Fruit fly (Drosophila melanogaster) whole organism, embryonic: ENCODE measurements around the gene CG14232.

ENCODE experiments used
- Ada2b ChIP-seq: fragments of 200-800 bp; sonication (Bioruptor generic); IDR thresholded peaks from 2 replicates; pipeline ENCODE4 v1.3.6; 2022; ENCODE audit warnings: missing biosample characterization, missing genetic modification characterization
- CG10431 ChIP-seq: fragments of 200-800 bp; sonication (Bioruptor generic); optimal IDR thresholded peaks from 3 replicates; lab custom pipeline; 2018; ENCODE audit warnings: missing biosample characterization, mild to moderate bottlenecking, missing genetic modification characterization
- CG10654 ChIP-seq: fragments of 200-800 bp; sonication (Bioruptor generic); optimal IDR thresholded peaks from 2 replicates; lab custom pipeline; 2016; ENCODE audit warnings: missing biosample characterization, missing genetic modification characterization
- CG12391 ChIP-seq: fragments of 200-800 bp; sonication (Bioruptor generic); optimal IDR thresholded peaks from 3 replicates; lab custom pipeline; 2018; ENCODE audit warnings: missing biosample characterization, mild to moderate bottlenecking, missing genetic modification characterization, moderate library complexity
- CG12942 ChIP-seq: fragments of 200-800 bp; sonication (Bioruptor generic); optimal IDR thresholded peaks from 3 replicates; lab custom pipeline; 2016; ENCODE audit warnings: missing biosample characterization, missing genetic modification characterization
- CG1529 ChIP-seq: fragments of 200-800 bp; sonication (Bioruptor generic); optimal IDR thresholded peaks from 3 replicates; lab custom pipeline; 2018; ENCODE audit warnings: missing biosample characterization, missing genetic modification characterization
- CG15601 ChIP-seq: fragments of 200-800 bp; sonication (Bioruptor generic); optimal IDR thresholded peaks from 3 replicates; lab custom pipeline; 2019; ENCODE audit warnings: missing biosample characterization, mild to moderate bottlenecking, missing genetic modification characterization, moderate library complexity
- CG15696 ChIP-seq: fragments of 200-800 bp; sonication (Bioruptor generic); optimal IDR thresholded peaks from 2 replicates; lab custom pipeline; 2019; ENCODE audit warnings: missing biosample characterization, mild to moderate bottlenecking, missing genetic modification characterization, moderate library complexity
- CG17385 ChIP-seq: fragments of 200-800 bp; sonication (Bioruptor generic); optimal IDR thresholded peaks from 3 replicates; lab custom pipeline; 2018; ENCODE audit warnings: missing biosample characterization, mild to moderate bottlenecking, missing genetic modification characterization
- CG1832 ChIP-seq: fragments of 200-800 bp; sonication (Bioruptor generic); optimal IDR thresholded peaks from 2 replicates; lab custom pipeline; 2017; ENCODE audit warnings: missing biosample characterization, mild to moderate bottlenecking, missing genetic modification characterization, inconsistent platforms
- CG2202 ChIP-seq: fragments of 200-800 bp; sonication (Bioruptor generic); optimal IDR thresholded peaks from 2 replicates; lab custom pipeline; 2018; ENCODE audit warnings: missing biosample characterization, mild to moderate bottlenecking, missing genetic modification characterization
- CG32532 ChIP-seq: fragments of 200-800 bp; sonication (Bioruptor generic); IDR thresholded peaks from 2 replicates; pipeline ENCODE4 v1.3.6; 2022; ENCODE audit warnings: missing biosample characterization, missing genetic modification characterization
- CG3281 ChIP-seq: fragments of 200-800 bp; sonication (Bioruptor generic); optimal IDR thresholded peaks from 3 replicates; lab custom pipeline; 2017; ENCODE audit warnings: missing biosample characterization, mild to moderate bottlenecking, missing genetic modification characterization
- CG34422 ChIP-seq: fragments of 200-800 bp; sonication (Bioruptor generic); IDR thresholded peaks from 3 replicates; pipeline ENCODE4 v1.3.6; 2022; ENCODE audit warnings: missing biosample characterization, missing genetic modification characterization
- CG4360 ChIP-seq: fragments of 200-800 bp; sonication (Bioruptor generic); IDR thresholded peaks from 2 replicates; pipeline ENCODE4 v1.3.6; 2022; ENCODE audit warnings: missing biosample characterization, missing genetic modification characterization
- CG4854 ChIP-seq: fragments of 200-800 bp; sonication (Bioruptor generic); optimal IDR thresholded peaks from 2 replicates; lab custom pipeline; 2016; ENCODE audit warnings: missing biosample characterization, missing genetic modification characterization, inconsistent platforms
- CG7271 ChIP-seq: fragments of 200-800 bp; sonication (Bioruptor generic); optimal IDR thresholded peaks from 2 replicates; lab custom pipeline; 2018; ENCODE audit warnings: missing biosample characterization, mild to moderate bottlenecking, missing genetic modification characterization, moderate library complexity
- CG7786 ChIP-seq: fragments of 200-800 bp; sonication (Bioruptor generic); optimal IDR thresholded peaks from 2 replicates; lab custom pipeline; 2016; ENCODE audit warnings: missing biosample characterization, missing genetic modification characterization
- CG8478 ChIP-seq: fragments of >200 bp; optimal IDR thresholded peaks from 2 replicates; lab custom pipeline; 2018
- CG9817 ChIP-seq: fragments of 200-800 bp; sonication (Bioruptor generic); optimal IDR thresholded peaks from 2 replicates; lab custom pipeline; 2018; ENCODE audit warnings: missing biosample characterization, mild to moderate bottlenecking, missing genetic modification characterization, moderate library complexity
- CTCF ChIP-seq: fragments of 200-800 bp; sonication (Bioruptor generic); optimal IDR thresholded peaks from 2 replicates; lab custom pipeline; 2017; ENCODE audit warnings: missing biosample characterization, mild to moderate bottlenecking, missing genetic modification characterization, moderate library complexity
- Dp ChIP-seq: fragments of 200-800 bp; sonication (Bioruptor generic); optimal IDR thresholded peaks from 2 replicates; lab custom pipeline; 2018; ENCODE audit warnings: missing biosample characterization, mild to moderate bottlenecking, missing genetic modification characterization, moderate library complexity
- E2f1 ChIP-seq: fragments of 200-800 bp; sonication (Bioruptor generic); IDR thresholded peaks from 2 replicates; pipeline ENCODE4 v1.3.6; 2022; ENCODE audit warnings: missing biosample characterization, missing genetic modification characterization
- Eip74EF ChIP-seq, 2 experiments: fragments of 200-800 bp in 1 of 2; fragments of >200 bp in 1 of 2; sonication (Bioruptor generic) in 1 of 2; optimal IDR thresholded peaks; 2 replicates each; lab custom pipeline; 2017 to 2019; ENCODE audit warnings: missing biosample characterization in 2 of 2, missing genetic modification characterization in 2 of 2, mild to moderate bottlenecking in 1 of 2, moderate library complexity in 1 of 2
- Ets97D ChIP-seq: fragments of 200-800 bp; sonication (Bioruptor generic); optimal IDR thresholded peaks from 3 replicates; lab custom pipeline; 2016; ENCODE audit warnings: missing biosample characterization, missing genetic modification characterization
- Gug ChIP-seq: fragments of 200-800 bp; sonication (Bioruptor generic); IDR thresholded peaks from 4 replicates; pipeline ENCODE4 v1.3.6; 2022; ENCODE audit warnings: missing biosample characterization, missing genetic modification characterization
- HLH54F ChIP-seq: fragments of 200-800 bp; sonication (Bioruptor generic); optimal IDR thresholded peaks from 3 replicates; lab custom pipeline; 2016; ENCODE audit warnings: missing biosample characterization, missing genetic modification characterization
- Max ChIP-seq: fragments of 200-800 bp; sonication (Bioruptor generic); optimal IDR thresholded peaks from 2 replicates; lab custom pipeline; 2016; ENCODE audit warnings: missing biosample characterization, mild to moderate bottlenecking, missing genetic modification characterization
- Med ChIP-seq: fragments of 200-800 bp; sonication (Bioruptor generic); peaks from one replicate; lab custom pipeline; 2016; ENCODE audit warnings: missing biosample characterization, missing genetic modification characterization, mild to moderate bottlenecking, inconsistent platforms, moderate library complexity
- Mes4 ChIP-seq: fragments of 200-800 bp; sonication (Bioruptor generic); optimal IDR thresholded peaks from 2 replicates; lab custom pipeline; 2016; ENCODE audit warnings: missing biosample characterization, missing genetic modification characterization
- Mrtf ChIP-seq: fragments of 200-800 bp; sonication (Bioruptor generic); IDR thresholded peaks from 3 replicates; pipeline ENCODE4 v1.3.6; 2022; ENCODE audit warnings: missing biosample characterization, missing genetic modification characterization
- PHDP ChIP-seq: fragments of 200-800 bp; sonication (Bioruptor generic); optimal IDR thresholded peaks from 3 replicates; lab custom pipeline; 2018; ENCODE audit warnings: missing biosample characterization, mild to moderate bottlenecking, missing genetic modification characterization, moderate library complexity
- Spps ChIP-seq: fragments of 200-800 bp; sonication (Bioruptor generic); optimal IDR thresholded peaks from 2 replicates; lab custom pipeline; 2018; ENCODE audit warnings: missing biosample characterization, mild to moderate bottlenecking, missing genetic modification characterization
- Tbp ChIP-seq: fragments of >200 bp; optimal IDR thresholded peaks from 2 replicates; lab custom pipeline; 2018; ENCODE audit warnings: missing biosample characterization, missing genetic modification characterization
- abd-A ChIP-seq: fragments of 200-800 bp; sonication (Bioruptor generic); optimal IDR thresholded peaks from 3 replicates; lab custom pipeline; 2019; ENCODE audit warnings: missing biosample characterization, mild to moderate bottlenecking, missing genetic modification characterization, moderate library complexity
- bbx ChIP-seq: fragments of 200-800 bp; sonication (Bioruptor generic); IDR thresholded peaks from 2 replicates; pipeline ENCODE4 v1.3.6; 2022; ENCODE audit warnings: missing biosample characterization, missing genetic modification characterization; ENCODE audit not compliant: partially characterized antibody
- ci ChIP-seq: fragments of 200-800 bp; sonication (Bioruptor generic); IDR thresholded peaks from 3 replicates; pipeline ENCODE4 v1.3.6; 2022; ENCODE audit warnings: missing biosample characterization, missing genetic modification characterization
- corto ChIP-seq: fragments of 200-800 bp; sonication (Bioruptor generic); optimal IDR thresholded peaks from 2 replicates; lab custom pipeline; 2016; ENCODE audit warnings: missing biosample characterization, mild to moderate bottlenecking, missing genetic modification characterization, moderate library complexity
- da ChIP-seq: fragments of 200-800 bp; sonication (Bioruptor generic); optimal IDR thresholded peaks from 2 replicates; lab custom pipeline; 2016; ENCODE audit warnings: missing biosample characterization, missing genetic modification characterization
- ems ChIP-seq: fragments of 200-800 bp; sonication (Bioruptor generic); optimal IDR thresholded peaks from 3 replicates; lab custom pipeline; 2016; ENCODE audit warnings: missing biosample characterization, missing genetic modification characterization
- ewg ChIP-seq: fragments of 200-800 bp; sonication (Bioruptor generic); optimal IDR thresholded peaks from 3 replicates; lab custom pipeline; 2017; ENCODE audit warnings: mild to moderate bottlenecking, missing biosample characterization, missing genetic modification reagents, missing genetic modification characterization
- gcm2 ChIP-seq: fragments of 200-800 bp; sonication (Bioruptor generic); optimal IDR thresholded peaks from 2 replicates; lab custom pipeline; 2016; ENCODE audit warnings: missing biosample characterization, missing genetic modification characterization
- gsb ChIP-seq: fragments of 200-800 bp; sonication (Bioruptor generic); IDR thresholded peaks from 2 replicates; pipeline ENCODE4 v1.3.6; 2022; ENCODE audit warnings: missing biosample characterization, missing genetic modification characterization
- lbe ChIP-seq: fragments of 200-800 bp; sonication (Bioruptor generic); optimal IDR thresholded peaks from 2 replicates; lab custom pipeline; 2016; ENCODE audit warnings: missing biosample characterization, mild to moderate bottlenecking, missing genetic modification characterization
- nerfin-2 ChIP-seq: fragments of 200-800 bp; sonication (Bioruptor generic); IDR thresholded peaks from 2 replicates; pipeline ENCODE4 v1.3.6; 2022; ENCODE audit warnings: missing biosample characterization, missing genetic modification characterization; ENCODE audit not compliant: partially characterized antibody
- ranshi ChIP-seq: fragments of 200-800 bp; sonication (Bioruptor generic); IDR thresholded peaks from 2 replicates; pipeline ENCODE4 v1.3.6; 2022; ENCODE audit warnings: missing biosample characterization, missing genetic modification characterization
- schlank ChIP-seq: fragments of 200-800 bp; sonication (Bioruptor generic); optimal IDR thresholded peaks from 2 replicates; lab custom pipeline; 2018; ENCODE audit warnings: missing biosample characterization, mild to moderate bottlenecking, missing genetic modification characterization
- sd ChIP-seq: fragments of 200-800 bp; sonication (Bioruptor generic); optimal IDR thresholded peaks from 3 replicates; lab custom pipeline; 2018; ENCODE audit warnings: missing biosample characterization, mild to moderate bottlenecking, missing genetic modification characterization, moderate library complexity
- sens ChIP-seq: fragments of 200-800 bp; sonication (Bioruptor generic); peaks from one replicate; lab custom pipeline; 2016; ENCODE audit warnings: missing biosample characterization, missing genetic modification characterization
- shn ChIP-seq: fragments of 200-800 bp; sonication (Bioruptor generic); optimal IDR thresholded peaks from 3 replicates; lab custom pipeline; 2016; ENCODE audit warnings: missing biosample characterization, missing genetic modification characterization
- stc ChIP-seq: fragments of 200-800 bp; sonication (Bioruptor generic); IDR thresholded peaks from 2 replicates; pipeline ENCODE4 v1.3.6; 2022; ENCODE audit warnings: missing biosample characterization, missing genetic modification characterization
- tx ChIP-seq: fragments of 200-800 bp; sonication (Bioruptor generic); optimal IDR thresholded peaks from 2 replicates; lab custom pipeline; 2016; ENCODE audit warnings: missing biosample characterization, missing genetic modification characterization

CG14232 gene

dm6 chrX:19663196-19663858, 40.7 kb downstream of the CG14232 start (continued):
- TF ChIP-seq CG10654 (GFP tag; lab: Kevin White, UChicago) (no peak), PHDP (tag; lab: Kevin White, UChicago) (peak; percentile 46), ranshi (GFP tag; lab: Robert Waterston, UW) (0 out of 2 replicates have a peak, but pooled peaks have one; percentile 28), CG4360 (GFP tag; lab: Robert Waterston, UW) (no peak), Ada2b (no peak), CG4854 (GFP tag; lab: Kevin White, UChicago) (no peak), Ets97D (GFP tag; lab: Kevin White, UChicago) (no peak), gsb (GFP tag; lab: Robert Waterston, UW) (no peak), Gug (GFP tag; lab: Robert Waterston, UW) (no peak), da (GFP tag; lab: Kevin White, UChicago) (no peak), bbx (GFP tag; lab: Robert Waterston, UW) (no peak), lbe (GFP tag; lab: Kevin White, UChicago) (no peak), Tbp (no peak), CG34422 (GFP tag; lab: Robert Waterston, UW) (no peak), CG1529 (GFP tag; lab: Kevin White, UChicago) (peak; percentile 55), Mrtf (GFP tag; lab: Robert Waterston, UW) (no peak), CG9817 (tag; lab: Kevin White, UChicago) (peak; percentile 4), CG8478 (lab: Kevin White, UChicago) (no peak), ewg (GFP tag; lab: Kevin White, UChicago) (peak; percentile 19), schlank (tag; lab: Kevin White, UChicago) (no peak), CG32532 (GFP tag; lab: Robert Waterston, UW) (no peak; the same call in 1 of the 2 replicates), shn (GFP tag; lab: Kevin White, UChicago) (no peak), corto (GFP tag; lab: Kevin White, UChicago) (no peak), CG12391 (tag; lab: Kevin White, UChicago) (peak; percentile 66), Dp (no peak), Mes4 (GFP tag; lab: Kevin White, UChicago) (no peak), abd-A (tag; lab: Kevin White, UChicago) (no peak), gcm2 (GFP tag; lab: Kevin White, UChicago) (no peak), CG1832 (GFP tag; lab: Kevin White, UChicago) (no peak), ems (no peak), tx (GFP tag; lab: Kevin White, UChicago) (no peak), CG3281 (GFP tag; lab: Kevin White, UChicago) (peak; percentile 56), CG7271 (tag; lab: Kevin White, UChicago) (no peak), E2f1 (GFP tag; lab: Robert Waterston, UW) (no peak), ci (GFP tag; lab: Robert Waterston, UW) (no peak), nerfin-2 (GFP tag; lab: Robert Waterston, UW) (no peak), CG15601 (tag; lab: Kevin White, UChicago) (no peak), CG12942 (GFP tag; lab: Kevin White, UChicago) (peak; percentile 36), sd (peak; percentile 95), CG2202 (no peak), stc (no peak), sens (GFP tag; lab: Kevin White, UChicago) (peak; percentile 91), Eip74EF (GFP tag; optimal IDR thresholded peaks at IDR 0.05; lab: Kevin White, UChicago) (no peak), HLH54F (peak; percentile 37), CG7786 (GFP tag; lab: Kevin White, UChicago) (no peak), CG17385 (GFP tag; lab: Kevin White, UChicago) (peak; percentile 66), CG15696 (tag; lab: Kevin White, UChicago) (peak; percentile 61), Max (GFP tag; lab: Kevin White, UChicago) (peak; percentile 58), CTCF (GFP tag; lab: Kevin White, UChicago) (no peak), CG10431 (GFP tag; lab: Kevin White, UChicago) (no peak), Med (GFP tag; lab: Kevin White, UChicago) (peak; percentile 64), Spps (tag; lab: Kevin White, UChicago) (peak; percentile 37)
